Worm (Caenorhabditis elegans): ENCODE results near the gene clec-1.

clec-1 gene

DNA sequence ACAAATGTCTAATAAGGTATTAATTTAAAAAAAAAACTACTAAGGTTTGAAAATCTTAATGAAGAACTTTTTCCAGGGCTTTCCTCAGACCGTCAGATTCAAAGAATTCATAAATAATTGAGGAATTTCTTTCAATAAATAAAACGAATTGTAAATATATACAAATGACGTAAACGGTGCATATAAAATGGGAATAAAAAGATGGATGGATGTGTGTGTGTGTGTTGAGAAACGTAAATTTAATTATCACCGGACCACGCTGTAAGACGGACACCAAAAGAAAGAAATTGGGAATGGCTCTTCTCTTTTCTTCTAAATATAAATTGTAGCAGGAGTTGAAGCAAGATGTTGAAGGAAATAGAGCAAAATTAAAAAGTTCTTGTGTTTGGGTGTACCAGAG lies 46.3 kb downstream of the clec-1 start:
- TF ChIP-seq ekl-4 (GFP tag; IDR thresholded peaks at IDR 0.05) (no peak), ztf-25 (GFP tag; IDR thresholded peaks at IDR 0.05) (no peak), pha-4 (tag; optimal IDR thresholded peaks at IDR 0.05) (no peak), B0261.1 (tag; optimal IDR thresholded peaks at IDR 0.05) (no peak), snpc-3.4 (tag; optimal IDR thresholded peaks at IDR 0.05) (no peak), B0336.3 (GFP tag; IDR thresholded peaks at IDR 0.05) (no peak), Y67H2A.10 (GFP tag; conservative IDR thresholded peaks at IDR 0.05) (no peak), gei-17 (GFP tag; optimal IDR thresholded peaks at IDR 0.05) (no peak), bed-2 (GFP tag; IDR thresholded peaks at IDR 0.05) (no peak), pbrm-1 (GFP tag; IDR thresholded peaks at IDR 0.05) (no peak), ceh-58 (GFP tag; IDR thresholded peaks at IDR 0.05) (no peak), tlf-1 (GFP tag; optimal IDR thresholded peaks at IDR 0.05) (no peak), sptf-2 (GFP tag; optimal IDR thresholded peaks at IDR 0.05) (no peak), egrh-3 (GFP tag; IDR thresholded peaks at IDR 0.05) (no peak), dox-1 (GFP tag; IDR thresholded peaks at IDR 0.05) (no peak), K12H6.12 (tag; optimal IDR thresholded peaks at IDR 0.05) (no peak)

DNA sequence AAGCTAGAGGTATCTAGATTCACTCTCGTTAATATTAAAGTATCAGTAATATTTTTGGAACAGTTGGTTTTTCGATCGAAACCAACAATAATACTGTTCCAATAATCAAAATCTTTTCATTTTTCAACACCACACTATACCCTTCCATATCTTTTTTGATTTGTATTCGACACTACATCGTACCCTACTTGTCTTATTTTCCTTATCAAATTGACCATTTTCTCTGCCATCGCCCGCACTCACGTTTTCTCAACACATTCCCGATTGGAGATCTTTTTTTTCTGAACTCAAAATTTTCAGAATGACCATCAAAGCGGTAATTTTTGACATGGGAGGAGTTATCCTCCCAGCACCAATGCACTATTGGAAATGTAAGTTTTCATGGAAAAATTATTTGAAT lies 47.6 kb downstream of the clec-1 start, which contains the start of gene acds-10:
Gene acds-10, plus strand, starts transcription at position 301 of the 400 bp plus-strand sequence.
- peak; percentile 8 for TF ChIP-seq nhr-80 (tag; optimal IDR thresholded peaks at IDR 0.05)
- TF ChIP-seq gei-17 (GFP tag; optimal IDR thresholded peaks at IDR 0.05) = no peak
- TF ChIP-seq attf-5 (GFP tag; optimal IDR thresholded peaks at IDR 0.05) = no peak

Measured in whole organism, young adult.